Fruit fly (Drosophila melanogaster): ENCODE measurements around the gene CG5662.

Gene CG5662

DNA sequence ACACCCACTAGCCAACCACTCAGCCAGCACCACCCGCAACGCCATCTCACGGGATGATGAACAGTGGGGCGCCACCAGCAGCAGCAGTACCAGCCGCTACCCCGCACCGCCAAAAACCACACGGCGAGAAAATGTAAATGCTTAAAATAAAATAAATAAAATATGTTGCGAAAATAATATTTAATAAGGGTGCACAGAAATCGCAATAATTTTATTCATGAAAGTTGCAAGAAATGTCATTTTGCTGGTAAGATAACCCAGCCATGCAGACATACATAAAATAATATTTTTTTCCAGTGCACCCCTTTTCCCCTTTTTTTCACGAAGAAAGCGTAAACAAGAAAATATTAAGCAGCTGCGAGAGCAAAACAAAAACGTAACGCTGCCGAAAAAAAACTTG, 5.9 kb downstream of the CG5662 start (continued):
- TF ChIP-seq CG8319 (GFP tag; optimal IDR thresholded peaks at IDR 0.05), result no peak
- TF ChIP-seq CG11294 (GFP tag; IDR thresholded peaks at IDR 0.05), result no peak
- TF ChIP-seq vri (GFP tag; optimal IDR thresholded peaks at IDR 0.05), result no peak
- no peak for TF ChIP-seq dac (GFP tag; optimal IDR thresholded peaks at IDR 0.05)
- TF ChIP-seq CG34406 (GFP tag; optimal IDR thresholded peaks at IDR 0.05), result peak; percentile 9
- TF ChIP-seq CG1621 (tag; optimal IDR thresholded peaks at IDR 0.05), result no peak
- TF ChIP-seq Eip93F (GFP tag; optimal IDR thresholded peaks at IDR 0.05), result no peak
- no peak for TF ChIP-seq CG6808 (GFP tag; optimal IDR thresholded peaks at IDR 0.05)
- no peak for TF ChIP-seq salr (GFP tag; optimal IDR thresholded peaks at IDR 0.05)
- TF ChIP-seq Smox (GFP tag; optimal IDR thresholded peaks at IDR 0.05), result no peak
- no peak for TF ChIP-seq cyc (GFP tag; optimal IDR thresholded peaks at IDR 0.05)
- TF ChIP-seq Lpt (GFP tag; optimal IDR thresholded peaks at IDR 0.05), result no peak
- no peak for TF ChIP-seq CG15336 (GFP tag; IDR thresholded peaks at IDR 0.05)
- no peak for TF ChIP-seq Sox102F (GFP tag; optimal IDR thresholded peaks at IDR 0.05)

- TF ChIP-seq Hr39 (GFP tag; optimal IDR thresholded peaks at IDR 0.05), result no peak
- no peak for TF ChIP-seq CG6808 (GFP tag; optimal IDR thresholded peaks at IDR 0.05)
- TF ChIP-seq CG8319 (GFP tag; optimal IDR thresholded peaks at IDR 0.05), result no peak
- TF ChIP-seq topi (GFP tag; optimal IDR thresholded peaks at IDR 0.05), result no peak
- no peak for TF ChIP-seq CG11902 (GFP tag; optimal IDR thresholded peaks at IDR 0.05)
- TF ChIP-seq fd85E (GFP tag; optimal IDR thresholded peaks at IDR 0.05), result no peak
- no peak for TF ChIP-seq Ets96B (tag; optimal IDR thresholded peaks at IDR 0.05)
- TF ChIP-seq CG6276 (GFP tag; optimal IDR thresholded peaks at IDR 0.05), result no peak
- TF ChIP-seq CG31627 (GFP tag; optimal IDR thresholded peaks at IDR 0.05), result no peak
- TF ChIP-seq fkh (GFP tag; optimal IDR thresholded peaks at IDR 0.05), result no peak
- TF ChIP-seq acj6 (GFP tag; optimal IDR thresholded peaks at IDR 0.05), result no peak
- TF ChIP-seq pdm3 (GFP tag; optimal IDR thresholded peaks at IDR 0.05), result no peak
- no peak for TF ChIP-seq fd59A (GFP tag; optimal IDR thresholded peaks at IDR 0.05)
- no peak for TF ChIP-seq Gug (GFP tag; IDR thresholded peaks at IDR 0.05)
- no peak for TF ChIP-seq Met (GFP tag; optimal IDR thresholded peaks at IDR 0.05)
- TF ChIP-seq Hr4 (GFP tag; optimal IDR thresholded peaks at IDR 0.05), result no peak
- no peak for TF ChIP-seq CG9139 (GFP tag; optimal IDR thresholded peaks at IDR 0.05)
- no peak for TF ChIP-seq spab (GFP tag; optimal IDR thresholded peaks at IDR 0.05)
- no peak for TF ChIP-seq CG3032 (tag; optimal IDR thresholded peaks at IDR 0.05)
- no peak for TF ChIP-seq Hr38 (GFP tag; optimal IDR thresholded peaks at IDR 0.05)
These were observed 10.9 kb downstream of the CG5662 start, which contains the start of gene CG43075 for dm6 chrX:15221076-15221475. Gene CG43075, minus strand, starts transcription at chrX:15221176.

- TF ChIP-seq Sox14 (GFP tag; optimal IDR thresholded peaks at IDR 0.05) (no peak), CG11294 (GFP tag; IDR thresholded peaks at IDR 0.05) (no peak), topi (GFP tag; optimal IDR thresholded peaks at IDR 0.05) (no peak), Eip75B (GFP tag; optimal IDR thresholded peaks at IDR 0.05) (no peak), pdm3 (GFP tag; optimal IDR thresholded peaks at IDR 0.05) (no peak), esn (GFP tag; optimal IDR thresholded peaks at IDR 0.05) (no peak), CG6854 (GFP tag; optimal IDR thresholded peaks at IDR 0.05) (no peak), CG10631 (GFP tag; optimal IDR thresholded peaks at IDR 0.05) (no peak), CG16779 (tag; optimal IDR thresholded peaks at IDR 0.05) (no peak)
These were observed 13.3 kb downstream of the CG5662 start, which contains the start of gene CG43076 for dm6 chrX:15223482-15223881. Gene CG43076, minus strand, starts transcription at chrX:15223582.

DNA sequence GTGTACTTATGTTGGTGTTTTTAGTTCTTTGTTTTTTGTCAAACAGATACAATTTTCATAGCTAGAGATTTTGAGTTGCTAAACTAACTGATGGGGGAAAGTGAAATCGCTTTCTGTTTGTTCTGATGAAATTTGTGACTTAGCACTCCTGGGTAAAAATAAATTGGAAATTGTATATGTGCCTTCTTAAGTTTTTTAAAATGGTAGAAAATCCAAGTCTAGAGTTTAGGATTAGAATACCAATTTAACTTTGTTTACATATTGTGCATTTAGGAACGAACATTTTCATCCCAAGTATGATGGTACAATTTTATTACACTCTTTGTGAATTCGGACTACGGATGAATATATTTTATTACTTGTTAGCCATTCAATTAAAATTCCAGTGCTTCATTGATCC, 19.6 kb downstream of the CG5662 start, which contains the start of gene CG9101:
TSS of gene CG9101 (minus strand) at position 101 of the 400 bp plus-strand sequence.
- no peak for TF ChIP-seq fd59A (GFP tag; optimal IDR thresholded peaks at IDR 0.05)
